Worm (Caenorhabditis elegans) whole organism, L3 larva: ENCODE results near the gene C45B11.2.

Experiments
- R02D3.7 ChIP-seq: fragments of 150-350 bp; optimal IDR thresholded peaks from 2 replicates; lab custom pipeline; 2014; ENCODE audit warnings: missing biosample characterization, missing genetic modification characterization
- ama-1 ChIP-seq: fragments of 150-350 bp; optimal IDR thresholded peaks from 2 replicates; lab custom pipeline; 2018
- ceh-16 ChIP-seq: sonication (generic microtip); optimal IDR thresholded peaks from 2 replicates; lab custom pipeline; 2017; ENCODE audit warnings: missing biosample characterization, missing genetic modification characterization
- ceh-82 ChIP-seq: fragments of 150-350 bp; optimal IDR thresholded peaks from 2 replicates; lab custom pipeline; 2014; ENCODE audit warnings: missing biosample characterization, missing genetic modification characterization
- ceh-9 ChIP-seq: sonication (generic microtip); optimal IDR thresholded peaks from 2 replicates; lab custom pipeline; 2018; ENCODE audit warnings: missing biosample characterization, missing genetic modification characterization
- daf-12 ChIP-seq: fragments of 150-350 bp; optimal IDR thresholded peaks from 2 replicates; lab custom pipeline; 2014; ENCODE audit warnings: missing biosample characterization, missing genetic modification reagents, missing genetic modification characterization
- egl-5 ChIP-seq: fragments of 150-350 bp; optimal IDR thresholded peaks from 2 replicates; lab custom pipeline; 2017; ENCODE audit warnings: missing biosample characterization, missing genetic modification reagents, missing genetic modification characterization, inconsistent platforms
- elt-2 ChIP-seq: sonication (generic microtip); optimal IDR thresholded peaks from 2 replicates; lab custom pipeline; 2016; ENCODE audit warnings: missing genetic modification reagents, mild to moderate bottlenecking, missing genetic modification characterization, missing compliant biosample characterization
- fkh-10 ChIP-seq: sonication (generic microtip); optimal IDR thresholded peaks from 2 replicates; lab custom pipeline; 2017; ENCODE audit warnings: missing biosample characterization, missing genetic modification reagents, missing genetic modification characterization
- fos-1 ChIP-seq: fragments of 150-350 bp; optimal IDR thresholded peaks from 2 replicates; lab custom pipeline; 2014; ENCODE audit warnings: missing biosample characterization, missing genetic modification characterization
- hmg-11 ChIP-seq: sonication (generic microtip); optimal IDR thresholded peaks from 2 replicates; lab custom pipeline; 2016; ENCODE audit warnings: missing genetic modification characterization, missing compliant biosample characterization
- jun-1 ChIP-seq: fragments of 150-350 bp; optimal IDR thresholded peaks from 2 replicates; lab custom pipeline; 2014; ENCODE audit warnings: missing biosample characterization, missing genetic modification reagents, missing genetic modification characterization
- lin-15B ChIP-seq: fragments of 150-350 bp; optimal IDR thresholded peaks from 2 replicates; lab custom pipeline; 2014; ENCODE audit warnings: missing biosample characterization, missing genetic modification characterization
- lin-39 ChIP-seq: fragments of 150-350 bp; optimal IDR thresholded peaks from 2 replicates; lab custom pipeline; 2018; ENCODE audit warnings: missing biosample characterization, missing genetic modification reagents, missing genetic modification characterization
- lsy-12 ChIP-seq: sonication (generic microtip); optimal IDR thresholded peaks from 2 replicates; lab custom pipeline; 2016; ENCODE audit warnings: mild to moderate bottlenecking, missing genetic modification characterization, missing compliant biosample characterization
- mdl-1 ChIP-seq: fragments of 150-350 bp; optimal IDR thresholded peaks from 2 replicates; lab custom pipeline; 2014; ENCODE audit warnings: missing biosample characterization, missing genetic modification characterization
- nfya-1 ChIP-seq: sonication (generic microtip); optimal IDR thresholded peaks from 2 replicates; lab custom pipeline; 2017; ENCODE audit warnings: missing genetic modification characterization, mild to moderate bottlenecking, missing compliant biosample characterization, antibody characterized with exemption, moderate library complexity; ENCODE audit not compliant: insufficient read depth
- nhr-25 ChIP-seq: sonication (generic microtip); optimal IDR thresholded peaks from 2 replicates; lab custom pipeline; 2017; ENCODE audit warnings: missing biosample characterization, missing genetic modification characterization
- nhr-28 ChIP-seq: fragments of 150-350 bp; optimal IDR thresholded peaks from 2 replicates; lab custom pipeline; 2014; ENCODE audit warnings: missing biosample characterization, missing genetic modification characterization
- nhr-43 ChIP-seq: sonication (generic microtip); optimal IDR thresholded peaks from 2 replicates; lab custom pipeline; 2016; ENCODE audit warnings: mild to moderate bottlenecking, missing genetic modification characterization, missing compliant biosample characterization; ENCODE audit not compliant: poor library complexity, severe bottlenecking
- nhr-67 ChIP-seq: fragments of 150-350 bp; optimal IDR thresholded peaks from 2 replicates; lab custom pipeline; 2014; ENCODE audit warnings: missing biosample characterization, missing genetic modification characterization
- nhr-76 ChIP-seq: fragments of 150-350 bp; sonication (generic microtip); optimal IDR thresholded peaks from 5 replicates; lab custom pipeline; 2014; ENCODE audit warnings: missing biosample characterization, missing genetic modification characterization
- pha-4 ChIP-seq: fragments of 150-350 bp; optimal IDR thresholded peaks from 2 replicates; lab custom pipeline; 2014; ENCODE audit warnings: missing biosample characterization, missing genetic modification reagents, missing genetic modification characterization
- pqm-1 ChIP-seq: fragments of 150-350 bp; optimal IDR thresholded peaks from 2 replicates; lab custom pipeline; 2017; ENCODE audit warnings: missing biosample characterization, missing genetic modification characterization, inconsistent platforms
- sea-2 ChIP-seq: fragments of 150-350 bp; sonication (generic microtip); optimal IDR thresholded peaks from 4 replicates; lab custom pipeline; 2014; ENCODE audit warnings: missing biosample characterization, missing genetic modification reagents, missing genetic modification characterization
- skn-1 ChIP-seq: fragments of 150-350 bp; optimal IDR thresholded peaks from 2 replicates; lab custom pipeline; 2014; ENCODE audit warnings: missing biosample characterization, missing genetic modification characterization
- snpc-4 ChIP-seq: fragments of 150-350 bp; optimal IDR thresholded peaks from 2 replicates; lab custom pipeline; 2014; ENCODE audit warnings: missing biosample characterization, missing genetic modification characterization
- tbx-2 ChIP-seq: sonication (generic microtip); optimal IDR thresholded peaks from 2 replicates; lab custom pipeline; 2016; ENCODE audit warnings: mild to moderate bottlenecking, missing genetic modification characterization, missing compliant biosample characterization
- unc-39 ChIP-seq: sonication (generic microtip); optimal IDR thresholded peaks from 4 replicates; lab custom pipeline; 2017; ENCODE audit warnings: missing biosample characterization, missing genetic modification characterization
- unc-62 ChIP-seq: fragments of 150-350 bp; sonication (generic microtip); optimal IDR thresholded peaks from 4 replicates; lab custom pipeline; 2014; ENCODE audit warnings: missing biosample characterization, missing genetic modification reagents, missing genetic modification characterization
- zag-1 ChIP-seq: fragments of 150-350 bp; optimal IDR thresholded peaks from 2 replicates; lab custom pipeline; 2014; ENCODE audit warnings: missing biosample characterization, missing genetic modification characterization
- ztf-11 ChIP-seq: fragments of 150-350 bp; optimal IDR thresholded peaks from 2 replicates; lab custom pipeline; 2014; ENCODE audit warnings: missing biosample characterization, missing genetic modification characterization

Gene C45B11.2

DNA sequence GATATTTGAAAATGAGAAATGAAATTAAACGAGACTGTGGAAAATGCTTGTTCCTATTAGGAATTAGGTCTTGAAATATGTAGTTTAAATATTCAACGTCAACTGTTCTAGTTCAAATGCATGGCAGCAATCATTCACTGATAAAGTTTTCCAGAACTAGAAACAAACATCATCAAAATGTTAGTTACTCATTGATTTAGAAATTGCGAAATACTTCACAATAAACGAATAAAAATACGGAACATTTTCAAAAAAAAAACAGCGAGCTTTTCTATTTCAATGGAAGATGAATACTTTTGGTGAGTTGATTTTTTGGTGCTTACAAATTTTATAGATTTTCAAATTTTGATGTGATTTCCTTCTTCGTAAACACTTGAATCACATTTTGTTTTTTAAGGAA is at the start of gene C45B11.2:
TSS of gene C45B11.2 (plus strand) at position 173 of the 400 bp plus-strand sequence.
- TF ChIP-seq zag-1 (tag; lab: Kevin White, UChicago) (no peak), pqm-1 (tag; lab: Kevin White, UChicago) (no peak), ceh-82 (tag; lab: Kevin White, UChicago) (no peak), lin-39 (tag; lab: Kevin White, UChicago) (no peak), nhr-43 (tag; lab: Kevin White, UChicago) (no peak), fkh-10 (GFP tag; lab: Kevin White, UChicago) (no peak), tbx-2 (no peak)

DNA sequence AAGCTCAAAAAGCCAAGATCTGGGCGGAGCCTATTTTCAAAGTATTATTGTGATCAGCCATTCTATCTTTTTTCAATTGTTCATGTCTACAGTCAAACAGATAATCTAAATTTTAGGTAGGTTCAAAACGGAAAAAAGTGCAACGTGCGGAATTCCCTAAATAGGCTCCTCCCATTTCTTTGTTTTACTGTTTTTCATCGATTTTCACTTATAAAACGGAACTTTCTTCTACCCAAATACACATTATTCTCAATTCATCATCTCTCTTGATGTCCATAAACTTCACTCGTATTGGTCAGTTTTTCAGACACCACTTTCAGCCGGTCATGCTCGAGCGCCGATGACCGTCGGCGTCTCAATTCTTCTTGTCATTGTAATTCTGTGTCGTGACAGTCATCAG is 43.7 kb upstream of the C45B11.2 start, which contains the start of gene F53B7.7:
TSS of gene F53B7.7 (plus strand) at position 301 of the 400 bp plus-strand sequence.
- no peak for TF ChIP-seq lsy-12 (tag; lab: Kevin White, UChicago)
- TF ChIP-seq sea-2 (GFP tag; lab: Kevin White, UChicago), result no peak
- no peak for TF ChIP-seq skn-1 (tag; lab: Kevin White, UChicago)
- no peak for TF ChIP-seq ztf-11 (tag; lab: Kevin White, UChicago)
- no peak for TF ChIP-seq ceh-9 (tag; lab: Kevin White, UChicago)
- TF ChIP-seq ceh-16 (tag; lab: Kevin White, UChicago), result no peak
- no peak for TF ChIP-seq fos-1 (tag; lab: Kevin White, UChicago)
- no peak for TF ChIP-seq nhr-67
- TF ChIP-seq R02D3.7, result no peak
- TF ChIP-seq hmg-11, result no peak
- TF ChIP-seq zag-1 (tag; lab: Kevin White, UChicago), result no peak
- TF ChIP-seq nhr-28 (tag; lab: Kevin White, UChicago), result no peak
- no peak for TF ChIP-seq nhr-76 (tag; lab: Kevin White, UChicago)

DNA sequence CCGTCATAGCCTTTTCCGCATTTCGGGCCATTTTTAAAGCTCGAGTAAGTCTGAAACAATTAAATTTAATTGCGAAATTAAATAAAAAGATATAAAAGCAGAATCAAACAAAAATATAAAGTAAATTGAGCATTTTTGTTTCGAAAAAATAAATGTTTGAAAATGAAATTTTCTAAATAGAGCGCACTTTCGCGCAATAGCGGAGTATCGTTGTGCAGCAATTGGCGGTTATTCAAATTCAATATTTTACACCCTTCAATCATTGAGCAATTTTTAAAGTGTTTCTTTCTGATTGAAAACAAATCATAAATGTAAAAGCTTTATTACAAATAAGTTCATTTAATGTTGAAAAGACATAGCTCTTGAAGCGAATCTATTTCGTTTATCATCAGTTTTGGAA is 41.9 kb upstream of the C45B11.2 start, which contains the start of gene isy-1:
TSS of gene isy-1 (minus strand) at position 50 of the 400 bp plus-strand sequence.
- TF ChIP-seq nhr-43 (tag; lab: Kevin White, UChicago) (peak; percentile 12), egl-5 (tag; lab: Kevin White, UChicago) (peak; percentile 41), R02D3.7 (peak; percentile 29), pha-4 (peak; percentile 94), nhr-25 (tag; lab: Kevin White, UChicago) (peak; percentile 45), unc-39 (no peak), fkh-10 (GFP tag; lab: Kevin White, UChicago) (peak; percentile 22), elt-2 (tag; lab: Kevin White, UChicago) (peak; percentile 18), hmg-11 (no peak), snpc-4 (tag; lab: Kevin White, UChicago) (peak; percentile 87), nfya-1 (peak; percentile 81), jun-1 (tag; lab: Kevin White, UChicago) (no peak), tbx-2 (no peak), lin-15B (tag; lab: Kevin White, UChicago) (peak; percentile 95)

DNA sequence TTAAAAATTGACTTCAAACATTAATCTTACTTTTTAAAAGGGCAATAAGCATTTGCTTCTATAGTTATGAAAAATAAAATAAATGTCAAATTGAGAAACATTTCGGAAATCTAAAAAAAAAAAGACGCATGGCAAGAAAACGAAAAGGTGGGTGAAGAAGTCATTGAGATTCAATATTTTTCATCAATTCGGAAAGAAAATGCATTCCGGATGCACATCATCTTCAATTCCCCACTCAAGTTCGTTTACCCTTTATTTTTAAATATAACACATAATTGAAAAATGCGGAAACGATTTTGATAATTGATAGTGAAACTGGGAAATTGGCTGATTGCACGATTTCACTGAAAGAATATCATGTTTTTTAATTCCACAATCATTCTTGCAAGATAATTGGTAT is 40.1 kb upstream of the C45B11.2 start, which contains the start of gene F53B7.4:
TSS of gene F53B7.4 (minus strand) at position 101 of the 400 bp plus-strand sequence.
- TF ChIP-seq nhr-67 (no peak), lin-39 (tag; lab: Kevin White, UChicago) (no peak), jun-1 (tag; lab: Kevin White, UChicago) (no peak), daf-12 (tag; lab: Kevin White, UChicago) (no peak), unc-62 (GFP tag; lab: Kevin White, UChicago) (no peak)

DNA sequence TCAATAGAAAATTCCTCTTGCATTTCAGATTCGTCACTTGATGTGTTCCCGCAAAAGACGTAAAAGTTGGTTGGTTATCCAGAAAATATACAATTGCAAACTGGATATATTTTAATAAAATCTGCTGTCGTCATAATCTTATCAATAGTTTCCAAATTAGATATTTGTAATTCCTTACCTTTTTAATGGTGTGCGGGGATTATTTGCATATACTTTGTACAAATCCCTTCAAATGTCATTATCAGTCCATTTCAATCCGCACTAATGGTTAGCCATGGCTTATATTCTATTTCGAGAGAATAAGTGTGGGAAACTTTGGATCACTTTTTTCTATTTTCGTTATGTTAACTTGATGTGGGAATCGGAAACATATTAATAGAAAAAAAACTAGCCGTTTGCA is 38.4 kb upstream of the C45B11.2 start:
- TF ChIP-seq lin-15B (tag; lab: Kevin White, UChicago) (no peak), egl-5 (tag; lab: Kevin White, UChicago) (no peak), nhr-43 (tag; lab: Kevin White, UChicago) (no peak), R02D3.7 (no peak), ama-1 (lab: Kevin White, UChicago) (no peak), nhr-67 (no peak), mdl-1 (tag; lab: Kevin White, UChicago) (no peak), jun-1 (tag; lab: Kevin White, UChicago) (no peak), ceh-82 (tag; lab: Kevin White, UChicago) (no peak), zag-1 (tag; lab: Kevin White, UChicago) (no peak)
